Fruit fly (Drosophila melanogaster) whole organism, prepupa: ENCODE measurements around the gene CG32040.

ENCODE experiments used
- Blimp-1 ChIP-seq: fragments of 200-800 bp; sonication (Bioruptor generic); optimal IDR thresholded peaks from 3 replicates; lab custom pipeline; 2017; ENCODE audit warnings: missing biosample characterization, missing genetic modification characterization, mild to moderate bottlenecking, moderate library complexity, missing genetic modification reagents
- CG11762 ChIP-seq: fragments of 200-800 bp; sonication (Bioruptor generic); optimal IDR thresholded peaks from 3 replicates; lab custom pipeline; 2016; ENCODE audit warnings: missing biosample characterization, missing genetic modification characterization; ENCODE audit not compliant: insufficient read depth
- Sox15 ChIP-seq: fragments of 200-800 bp; sonication (Bioruptor generic); optimal IDR thresholded peaks from 3 replicates; lab custom pipeline; 2016; ENCODE audit warnings: missing biosample characterization, missing genetic modification characterization
- dsx ChIP-seq: fragments of 200-800 bp; optimal IDR thresholded peaks from 3 replicates; lab custom pipeline; 2019; ENCODE audit warnings: missing biosample characterization, mild to moderate bottlenecking, missing genetic modification characterization, moderate library complexity; ENCODE audit not compliant: poor library complexity, severe bottlenecking

DNA sequence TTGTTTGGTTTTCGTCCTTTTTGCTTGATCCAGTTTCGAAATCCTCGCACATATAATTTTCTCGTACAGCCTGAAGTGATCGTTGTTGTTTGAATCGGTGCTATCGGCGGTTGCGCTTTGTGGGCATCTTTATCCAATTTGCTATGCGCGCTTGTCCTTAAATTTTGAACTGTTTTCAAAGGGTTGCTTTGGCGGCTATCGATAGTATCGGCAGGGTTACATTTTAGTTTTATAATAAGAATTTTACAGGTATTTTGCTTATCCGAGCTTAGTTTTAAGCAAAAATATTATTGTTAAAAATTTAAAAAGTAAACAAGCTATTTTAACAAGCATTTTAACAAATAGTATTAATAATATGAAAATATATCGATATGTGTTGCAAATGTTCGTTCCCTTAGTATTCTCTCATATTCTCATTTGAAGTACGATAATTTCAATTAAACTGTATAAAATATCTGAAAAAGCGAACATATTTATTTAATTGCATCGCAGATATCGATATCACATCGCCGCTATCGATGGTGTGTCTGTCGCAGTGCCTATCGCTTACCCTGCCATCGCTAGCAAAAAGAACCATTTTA, 13.1 kb downstream of the CG32040 start, which contains the start of the genes Klp67A and CG4452:
- TF ChIP-seq Sox15 (no peak), Blimp-1 (no peak), dsx (GFP tag; lab: Kevin White, UChicago) (no peak), CG11762 (GFP tag; lab: Kevin White, UChicago) (no peak)
